Fruit fly (Drosophila melanogaster) whole organism, prepupa: ENCODE results near the gene Xpac.

Experiments
- Blimp-1 ChIP-seq: fragments of 200-800 bp; sonication (Bioruptor generic); optimal IDR thresholded peaks from 3 replicates; lab custom pipeline; 2017; ENCODE audit warnings: missing biosample characterization, missing genetic modification characterization, mild to moderate bottlenecking, moderate library complexity, missing genetic modification reagents
- CG10631 ChIP-seq: fragments of 200-800 bp; sonication (Bioruptor generic); optimal IDR thresholded peaks from 2 replicates; lab custom pipeline; 2016; ENCODE audit warnings: missing biosample characterization, missing genetic modification characterization
- CG10669 ChIP-seq: fragments of 200-800 bp; sonication (Bioruptor generic); optimal IDR thresholded peaks from 3 replicates; lab custom pipeline; 2018; ENCODE audit warnings: missing biosample characterization, mild to moderate bottlenecking, missing genetic modification characterization, moderate library complexity
- CG11902 ChIP-seq: fragments of 200-800 bp; sonication (Bioruptor generic); optimal IDR thresholded peaks from 3 replicates; lab custom pipeline; 2016; ENCODE audit warnings: missing biosample characterization, missing genetic modification characterization
- CG1621 ChIP-seq: fragments of 200-800 bp; sonication (Bioruptor generic); optimal IDR thresholded peaks from 3 replicates; lab custom pipeline; 2018; ENCODE audit warnings: missing biosample characterization, mild to moderate bottlenecking, missing genetic modification characterization
- CG16779 ChIP-seq: fragments of 200-800 bp; sonication (Bioruptor generic); optimal IDR thresholded peaks from 3 replicates; lab custom pipeline; 2017; ENCODE audit warnings: missing biosample characterization, mild to moderate bottlenecking, missing genetic modification characterization
- CG3032 ChIP-seq: fragments of 200-800 bp; optimal IDR thresholded peaks from 2 replicates; lab custom pipeline; 2019; ENCODE audit warnings: missing biosample characterization, mild to moderate bottlenecking, missing genetic modification characterization, moderate library complexity
- CG31627 ChIP-seq: fragments of 200-800 bp; sonication (Bioruptor generic); optimal IDR thresholded peaks from 3 replicates; lab custom pipeline; 2016; ENCODE audit warnings: missing biosample characterization, missing genetic modification characterization
- CG32006 ChIP-seq: fragments of 200-800 bp; sonication (Bioruptor generic); optimal IDR thresholded peaks from 3 replicates; lab custom pipeline; 2017; ENCODE audit warnings: missing biosample characterization, mild to moderate bottlenecking, missing genetic modification characterization
- CG34406 ChIP-seq: fragments of 200-800 bp; sonication (Bioruptor generic); optimal IDR thresholded peaks from 3 replicates; lab custom pipeline; 2016; ENCODE audit warnings: missing biosample characterization, missing genetic modification characterization
- CG3919 ChIP-seq: fragments of 200-800 bp; sonication (Bioruptor generic); optimal IDR thresholded peaks from 3 replicates; lab custom pipeline; 2016; ENCODE audit warnings: missing biosample characterization, missing genetic modification characterization
- CG4318 ChIP-seq: fragments of 200-800 bp; sonication (Bioruptor generic); optimal IDR thresholded peaks from 3 replicates; lab custom pipeline; 2017; ENCODE audit warnings: missing biosample characterization, mild to moderate bottlenecking, missing genetic modification characterization
- CG6163 ChIP-seq: fragments of 200-800 bp; sonication (Bioruptor generic); IDR thresholded peaks from 3 replicates; pipeline ENCODE4 v1.3.6; 2022; ENCODE audit warnings: missing biosample characterization, missing genetic modification characterization
- CG6276 ChIP-seq: fragments of 200-800 bp; sonication (Bioruptor generic); optimal IDR thresholded peaks from 2 replicates; lab custom pipeline; 2017; ENCODE audit warnings: missing biosample characterization, mild to moderate bottlenecking, missing genetic modification characterization
- CG6792 ChIP-seq: fragments of 200-800 bp; sonication (Bioruptor generic); optimal IDR thresholded peaks from 3 replicates; lab custom pipeline; 2016; ENCODE audit warnings: missing biosample characterization, missing genetic modification characterization
- CG6854 ChIP-seq: fragments of 200-800 bp; sonication (Bioruptor generic); optimal IDR thresholded peaks from 2 replicates; lab custom pipeline; 2017; ENCODE audit warnings: missing biosample characterization, mild to moderate bottlenecking, missing genetic modification characterization
- CG7368 ChIP-seq: fragments of 200-800 bp; sonication (Bioruptor generic); optimal IDR thresholded peaks from 3 replicates; lab custom pipeline; 2016; ENCODE audit warnings: missing biosample characterization, missing genetic modification characterization
- CG8119 ChIP-seq: fragments of 200-800 bp; sonication (Bioruptor generic); IDR thresholded peaks from 3 replicates; pipeline ENCODE4 v1.3.6; 2022; ENCODE audit warnings: missing biosample characterization, missing genetic modification characterization
- CG8319 ChIP-seq: fragments of 200-800 bp; sonication (Bioruptor generic); optimal IDR thresholded peaks from 3 replicates; lab custom pipeline; 2016; ENCODE audit warnings: missing biosample characterization, missing genetic modification characterization
- CG8632 ChIP-seq: fragments of 200-800 bp; sonication (Bioruptor generic); optimal IDR thresholded peaks from 3 replicates; lab custom pipeline; 2016; ENCODE audit warnings: missing biosample characterization, missing genetic modification characterization
- CG9139 ChIP-seq: fragments of 200-800 bp; sonication (Bioruptor generic); optimal IDR thresholded peaks from 3 replicates; lab custom pipeline; 2017; ENCODE audit warnings: missing biosample characterization, mild to moderate bottlenecking, missing genetic modification characterization
- Eip75B ChIP-seq: fragments of 200-800 bp; sonication (Bioruptor generic); optimal IDR thresholded peaks from 3 replicates; lab custom pipeline; 2016; ENCODE audit warnings: missing biosample characterization, missing genetic modification characterization
- Eip78C ChIP-seq: fragments of 200-800 bp; sonication (Bioruptor generic); peaks from one replicate; lab custom pipeline; 2016; ENCODE audit warnings: missing biosample characterization, missing genetic modification characterization
- Eip93F ChIP-seq: fragments of 200-800 bp; sonication (Bioruptor generic); optimal IDR thresholded peaks from 2 replicates; lab custom pipeline; 2016; ENCODE audit warnings: missing biosample characterization, mild to moderate bottlenecking, missing genetic modification characterization
- Ets21C ChIP-seq: fragments of 200-800 bp; sonication (Bioruptor generic); optimal IDR thresholded peaks from 3 replicates; lab custom pipeline; 2016; ENCODE audit warnings: missing biosample characterization, missing genetic modification characterization
- Ets96B ChIP-seq: fragments of 200-800 bp; optimal IDR thresholded peaks from 2 replicates; lab custom pipeline; 2019; ENCODE audit warnings: missing biosample characterization, mild to moderate bottlenecking, missing genetic modification characterization, moderate library complexity
- Gug ChIP-seq: fragments of 200-800 bp; sonication (Bioruptor generic); IDR thresholded peaks from 2 replicates; pipeline ENCODE4 v1.3.6; 2022; ENCODE audit warnings: missing biosample characterization, missing genetic modification characterization
- Hr38 ChIP-seq: sonication (Bioruptor generic); optimal IDR thresholded peaks from 2 replicates; lab custom pipeline; 2016; ENCODE audit warnings: missing biosample characterization, missing genetic modification characterization
- Hr39 ChIP-seq: fragments of 200-800 bp; sonication (Bioruptor generic); optimal IDR thresholded peaks from 2 replicates; lab custom pipeline; 2016; ENCODE audit warnings: missing biosample characterization, missing genetic modification characterization
- Lpt ChIP-seq: fragments of 200-800 bp; sonication (Bioruptor generic); optimal IDR thresholded peaks from 3 replicates; lab custom pipeline; 2016; ENCODE audit warnings: missing biosample characterization, missing genetic modification characterization
- Met ChIP-seq: fragments of 200-800 bp; sonication (Bioruptor generic); optimal IDR thresholded peaks from 3 replicates; lab custom pipeline; 2016; ENCODE audit warnings: missing biosample characterization, missing genetic modification characterization
- OdsH ChIP-seq: fragments of 200-800 bp; sonication (Bioruptor generic); optimal IDR thresholded peaks from 3 replicates; lab custom pipeline; 2016; ENCODE audit warnings: missing biosample characterization, missing genetic modification characterization
- Sox102F ChIP-seq: fragments of 200-800 bp; sonication (Bioruptor generic); optimal IDR thresholded peaks from 2 replicates; lab custom pipeline; 2016; ENCODE audit warnings: missing biosample characterization, mild to moderate bottlenecking, missing genetic modification characterization
- Sox14 ChIP-seq: fragments of 200-800 bp; sonication (Bioruptor generic); optimal IDR thresholded peaks from 3 replicates; lab custom pipeline; 2016; ENCODE audit warnings: missing biosample characterization, missing genetic modification characterization
- achi ChIP-seq: fragments of 200-800 bp; sonication (Bioruptor generic); optimal IDR thresholded peaks from 3 replicates; lab custom pipeline; 2016; ENCODE audit warnings: missing biosample characterization, missing genetic modification characterization
- acj6 ChIP-seq: fragments of 200-800 bp; sonication (Bioruptor generic); optimal IDR thresholded peaks from 3 replicates; lab custom pipeline; 2016; ENCODE audit warnings: missing biosample characterization, missing genetic modification characterization
- cyc ChIP-seq: fragments of 200-800 bp; sonication (Bioruptor generic); optimal IDR thresholded peaks from 3 replicates; lab custom pipeline; 2016; ENCODE audit warnings: missing biosample characterization, missing genetic modification characterization
- dsx ChIP-seq: fragments of 200-800 bp; optimal IDR thresholded peaks from 3 replicates; lab custom pipeline; 2019; ENCODE audit warnings: missing biosample characterization, mild to moderate bottlenecking, missing genetic modification characterization, moderate library complexity; ENCODE audit not compliant: poor library complexity, severe bottlenecking
- eg ChIP-seq: fragments of 200-800 bp; sonication (Bioruptor generic); IDR thresholded peaks from 3 replicates; pipeline ENCODE4 v1.3.6; 2022; ENCODE audit warnings: missing biosample characterization, missing genetic modification characterization
- esn ChIP-seq: fragments of 200-800 bp; sonication (Bioruptor generic); optimal IDR thresholded peaks from 2 replicates; lab custom pipeline; 2016; ENCODE audit warnings: missing biosample characterization, mild to moderate bottlenecking, missing genetic modification characterization, moderate library complexity
- fd85E ChIP-seq: fragments of 200-800 bp; sonication (Bioruptor generic); optimal IDR thresholded peaks from 3 replicates; lab custom pipeline; 2016; ENCODE audit warnings: missing biosample characterization, missing genetic modification characterization
- fkh ChIP-seq: fragments of 200-800 bp; sonication (Bioruptor generic); optimal IDR thresholded peaks from 3 replicates; lab custom pipeline; 2017; ENCODE audit warnings: missing biosample characterization, mild to moderate bottlenecking, missing genetic modification characterization, moderate library complexity
- lz ChIP-seq: fragments of 200-800 bp; sonication (Bioruptor generic); optimal IDR thresholded peaks from 3 replicates; lab custom pipeline; 2016; ENCODE audit warnings: missing biosample characterization, missing genetic modification characterization
- pdm3 ChIP-seq: fragments of 200-800 bp; sonication (Bioruptor generic); optimal IDR thresholded peaks from 3 replicates; lab custom pipeline; 2016; ENCODE audit warnings: missing biosample characterization, missing genetic modification characterization
- salr ChIP-seq, 2 experiments: fragments of 200-800 bp; sonication (Bioruptor generic); optimal IDR thresholded peaks; 3 replicates each; lab custom pipeline; 2016 to 2018; ENCODE audit warnings: missing biosample characterization in 2 of 2, missing genetic modification characterization in 2 of 2, mild to moderate bottlenecking in 1 of 2
- ss ChIP-seq, 2 experiments: fragments of 200-800 bp; sonication (Bioruptor generic); optimal IDR thresholded peaks; 2 replicates in 1 of 2; 3 replicates in 1 of 2; lab custom pipeline; 2017 to 2018; ENCODE audit warnings: mild to moderate bottlenecking in 2 of 2, missing biosample characterization in 2 of 2, missing genetic modification characterization in 2 of 2, moderate library complexity in 1 of 2
- svp ChIP-seq: fragments of 200-800 bp; sonication (Bioruptor generic); peaks from one replicate; lab custom pipeline; 2016; ENCODE audit warnings: missing biosample characterization, missing genetic modification characterization
- topi ChIP-seq: fragments of 200-800 bp; sonication (Bioruptor generic); optimal IDR thresholded peaks from 3 replicates; lab custom pipeline; 2016; ENCODE audit warnings: missing biosample characterization, missing genetic modification characterization

Gene Xpac

DNA sequence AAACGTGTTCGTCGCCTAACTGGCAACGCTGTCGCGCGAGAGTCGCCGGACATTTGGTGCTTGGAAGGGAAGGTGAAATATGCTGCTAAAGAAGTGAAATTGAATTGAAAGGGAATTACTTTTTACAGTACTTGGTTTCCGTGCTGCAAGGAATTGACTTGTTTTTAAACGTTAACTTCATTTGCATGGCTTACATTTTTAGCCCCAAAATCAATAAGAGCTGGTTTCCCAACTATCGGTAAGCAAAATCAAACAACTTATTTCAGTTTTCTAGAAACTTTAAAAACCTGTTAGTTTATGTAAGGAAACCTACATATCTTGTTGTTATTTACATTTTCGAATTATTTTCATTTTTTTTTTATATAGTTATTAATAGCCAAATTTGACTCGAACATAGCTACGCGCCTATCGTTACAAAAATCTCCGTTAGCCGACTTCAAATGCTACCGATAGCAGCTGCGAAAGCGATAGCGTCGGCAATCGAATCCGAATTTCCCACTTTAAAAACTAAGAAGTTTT is 9.8 kb upstream of the Xpac start, which contains the start of the genes dgt4 and Nsun2:
Gene dgt4 (plus strand): TSS at position 4 of the 519 bp plus-strand sequence.
Gene Nsun2 (minus strand): TSS at position 37 of the 519 bp plus-strand sequence.
- TF ChIP-seq Hr39 (GFP tag; lab: Kevin White, UChicago) (peak; percentile 55), pdm3 (GFP tag; lab: Kevin White, UChicago) (peak; percentile 40), dsx (GFP tag; lab: Kevin White, UChicago) (no peak), achi (GFP tag; lab: Kevin White, UChicago) (peak; percentile 32), Eip75B (GFP tag; lab: Kevin White, UChicago) (peak; percentile 31), CG32006 (peak; percentile 15), CG31627 (GFP tag; lab: Kevin White, UChicago) (peak; percentile 36), CG10631 (GFP tag; lab: Kevin White, UChicago) (peak; percentile 36), CG3919 (GFP tag; lab: Kevin White, UChicago) (peak; percentile 15), svp (GFP tag; lab: Kevin White, UChicago) (peak; percentile 16), CG6276 (GFP tag; lab: Kevin White, UChicago) (no peak), Met (peak; percentile 45), fkh (GFP tag; lab: Kevin White, UChicago) (peak; percentile 7), esn (GFP tag; lab: Kevin White, UChicago) (peak; percentile 45), Ets21C (peak; percentile 35), topi (GFP tag; lab: Kevin White, UChicago) (peak; percentile 27), CG6163 (GFP tag; lab: Robert Waterston, UW) (no peak), Eip93F (GFP tag; lab: Kevin White, UChicago) (no peak), Eip78C (GFP tag; lab: Kevin White, UChicago) (peak; percentile 80), OdsH (GFP tag; lab: Kevin White, UChicago) (peak; percentile 42), ss (GFP tag; optimal IDR thresholded peaks at IDR 0.05; lab: Kevin White, UChicago) (no peak), CG8319 (GFP tag; lab: Kevin White, UChicago) (no peak), CG8632 (GFP tag; lab: Kevin White, UChicago) (peak; percentile 12), CG8119 (GFP tag; lab: Robert Waterston, UW) (no peak), Sox14 (peak; percentile 10), acj6 (GFP tag; lab: Kevin White, UChicago) (peak; percentile 28), CG9139 (no peak), lz (GFP tag; lab: Kevin White, UChicago) (peak; percentile 45), cyc (GFP tag; lab: Kevin White, UChicago) (peak; percentile 29), CG11902 (GFP tag; lab: Kevin White, UChicago) (peak; percentile 4), CG4318 (GFP tag; lab: Kevin White, UChicago) (no peak)

dm6 chrX:4108612-4109173 is 4.7 kb upstream of the Xpac start:
- TF ChIP-seq CG31627 (GFP tag; lab: Kevin White, UChicago), result no peak
- TF ChIP-seq Blimp-1 (GFP tag; lab: Kevin White, UChicago), result no peak
- TF ChIP-seq svp (GFP tag; lab: Kevin White, UChicago), result peak; percentile 72
- TF ChIP-seq CG8119 (GFP tag; lab: Robert Waterston, UW), result no peak
- TF ChIP-seq eg (GFP tag; lab: Robert Waterston, UW), result no peak
- TF ChIP-seq salr (GFP tag; optimal IDR thresholded peaks at IDR 0.05; lab: Kevin White, UChicago), result no peak
- no peak for TF ChIP-seq CG11902 (GFP tag; lab: Kevin White, UChicago)
- TF ChIP-seq topi (GFP tag; lab: Kevin White, UChicago), result no peak
- no peak for TF ChIP-seq Lpt (GFP tag; lab: Kevin White, UChicago)
- no peak for TF ChIP-seq Hr39 (GFP tag; lab: Kevin White, UChicago)
- no peak for TF ChIP-seq Hr38 (GFP tag; lab: Kevin White, UChicago)
- no peak for TF ChIP-seq Ets96B
- peak; percentile 11 for TF ChIP-seq Met
- TF ChIP-seq CG3032 (tag; lab: Kevin White, UChicago), result no peak
- no peak for TF ChIP-seq CG1621 (tag; lab: Kevin White, UChicago)
- no peak for TF ChIP-seq CG6792 (GFP tag; lab: Kevin White, UChicago)
- TF ChIP-seq CG6163 (GFP tag; lab: Robert Waterston, UW), result no peak
- TF ChIP-seq Sox102F, result no peak
- no peak for TF ChIP-seq cyc (GFP tag; lab: Kevin White, UChicago)
- peak; percentile 46 for TF ChIP-seq Eip78C (GFP tag; lab: Kevin White, UChicago)
- no peak for TF ChIP-seq CG7368
- peak; percentile 26 to 45 for TF ChIP-seq ss (GFP tag; optimal IDR thresholded peaks at IDR 0.05; lab: Kevin White, UChicago)
- no peak for TF ChIP-seq CG16779
- no peak for TF ChIP-seq achi (GFP tag; lab: Kevin White, UChicago)
- no peak for TF ChIP-seq Gug (GFP tag; lab: Robert Waterston, UW)
- no peak for TF ChIP-seq CG34406
- no peak for TF ChIP-seq CG6854
- no peak for TF ChIP-seq CG10669 (GFP tag; lab: Kevin White, UChicago)
- TF ChIP-seq fd85E (GFP tag; lab: Kevin White, UChicago), result no peak
- TF ChIP-seq CG6276 (GFP tag; lab: Kevin White, UChicago), result no peak
- no peak for TF ChIP-seq lz (GFP tag; lab: Kevin White, UChicago)
